Worm (Caenorhabditis elegans) whole organism, late embryonic: ENCODE results near the gene fbxb-75.

ENCODE experiments used
- Y22D7AL.16 ChIP-seq: sonication (generic microtip); optimal IDR thresholded peaks from 2 replicates; lab custom pipeline; 2016; ENCODE audit warnings: missing genetic modification characterization, missing compliant biosample characterization
- ama-1 ChIP-seq: fragments of 150-350 bp; optimal IDR thresholded peaks from 2 replicates; lab custom pipeline; 2014
- ceh-18 ChIP-seq: sonication (generic microtip); optimal IDR thresholded peaks from 2 replicates; lab custom pipeline; 2016; ENCODE audit warnings: missing genetic modification characterization, missing compliant biosample characterization
- nfya-1 ChIP-seq: sonication (generic microtip); optimal IDR thresholded peaks from 2 replicates; lab custom pipeline; 2017; ENCODE audit warnings: missing genetic modification characterization, mild to moderate bottlenecking, missing compliant biosample characterization, antibody characterized with exemption, moderate library complexity
- npax-4 ChIP-seq: sonication (generic microtip); optimal IDR thresholded peaks from 2 replicates; lab custom pipeline; 2016; ENCODE audit warnings: missing genetic modification characterization, missing compliant biosample characterization
- pha-4 ChIP-seq: fragments of 150-350 bp; optimal IDR thresholded peaks from 2 replicates; lab custom pipeline; 2018; ENCODE audit warnings: missing biosample characterization, missing genetic modification reagents, missing genetic modification characterization
- pqm-1 ChIP-seq: sonication (generic microtip); optimal IDR thresholded peaks from 2 replicates; lab custom pipeline; 2016; ENCODE audit warnings: missing genetic modification characterization, missing compliant biosample characterization

- TF ChIP-seq pha-4 (no peak), ceh-18 (tag; lab: Kevin White, UChicago) (no peak), pqm-1 (tag; lab: Kevin White, UChicago) (no peak), ama-1 (lab: Kevin White, UChicago) (no peak), npax-4 (tag; lab: Kevin White, UChicago) (no peak), nfya-1 (tag; lab: Kevin White, UChicago) (no peak), Y22D7AL.16 (no peak)
Observed at ce11 chrIV:4396052-4396821, 44.7 kb downstream of the fbxb-75 start.
